Worm (Caenorhabditis elegans): ENCODE data around the gene F52E10.2.

DNA sequence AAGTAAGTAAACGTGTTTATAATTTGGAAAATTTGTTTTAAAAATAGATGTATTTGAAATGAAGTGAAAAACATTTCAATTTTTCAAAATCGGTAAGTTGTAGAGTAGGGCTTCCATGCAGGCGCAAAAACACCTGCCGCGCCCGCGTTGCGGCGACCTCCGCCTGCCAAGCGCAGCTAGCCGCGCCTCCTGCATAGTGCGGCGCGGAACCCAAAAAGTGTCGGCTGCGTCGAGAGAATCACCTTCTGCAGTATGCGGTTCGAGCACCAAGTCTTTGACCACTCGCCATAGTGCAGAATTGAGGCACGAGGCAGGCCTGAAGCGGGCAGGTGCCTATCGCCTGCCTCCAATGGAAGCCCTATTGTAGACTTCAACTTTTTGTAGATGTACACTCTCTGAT is 26.7 kb upstream of the F52E10.2 start:
- TF ChIP-seq him-1 (tag; optimal IDR thresholded peaks at IDR 0.05) = no peak
- TF ChIP-seq W03F9.2 (tag; optimal IDR thresholded peaks at IDR 0.05) = no peak
